4 fruit fly cellular contexts compared by ENCODE assay signal in genomic region chrX:15697581-15698208, dm6.
TF ChIP-seq lines count a peak whose summit lies in the region.

No protein-coding gene starts in this region.

TF ChIP-seq in whole organism, adult, 20 proteins besides CTCF, POLR2A, EP300 and RAD21 (continued from another document):
- peak; percentile 80 for TF ChIP-seq cic (GFP tag; optimal IDR thresholded peaks at IDR 0.05; lab: Kevin White, UChicago)
- TF ChIP-seq CG7045 (GFP tag; optimal IDR thresholded peaks at IDR 0.05; lab: Kevin White, UChicago) = peak; percentile 85

TF ChIP-seq in whole organism, embryonic, 481 proteins besides CTCF, POLR2A, EP300 and RAD21 (continued from another document and continues in another):
- TF ChIP-seq Drgx (GFP tag; IDR thresholded peaks at IDR 0.05; lab: Robert Waterston, UW) (peak; percentile 93), Dfd (GFP tag; optimal IDR thresholded peaks at IDR 0.05; lab: Kevin White, UChicago) (no peak), tio (GFP tag; optimal IDR thresholded peaks at IDR 0.05; lab: Kevin White, UChicago) (peak; percentile 76), CG7745 (tag; optimal IDR thresholded peaks at IDR 0.05; lab: Kevin White, UChicago) (no peak), CG11247 (GFP tag; IDR thresholded peaks at IDR 0.05; lab: Robert Waterston, UW) (peak; percentile 91), CG18476 (GFP tag; optimal IDR thresholded peaks at IDR 0.05; lab: Kevin White, UChicago) (peak; percentile 76), tin (GFP tag; optimal IDR thresholded peaks at IDR 0.05; lab: Kevin White, UChicago) (peak; percentile 93), CG14667 (GFP tag; IDR thresholded peaks at IDR 0.05; lab: Robert Waterston, UW) (peak; percentile 89), CG8290 (GFP tag; optimal IDR thresholded peaks at IDR 0.05; lab: Kevin White, UChicago) (peak; percentile 86), CG8290 (tag; optimal IDR thresholded peaks at IDR 0.05; lab: Kevin White, UChicago) (peak in 1 of 2 experiments; percentile 82), exex (tag; optimal IDR thresholded peaks at IDR 0.05; lab: Kevin White, UChicago) (peak; percentile 89), caup (GFP tag; optimal IDR thresholded peaks at IDR 0.05; lab: Kevin White, UChicago; ENCODE audit: severe bottlenecking) (peak; percentile 94), CG4730 (GFP tag; IDR thresholded peaks at IDR 0.05; lab: Robert Waterston, UW) (peak; percentile 92), CrebB (tag; optimal IDR thresholded peaks at IDR 0.05; lab: Kevin White, UChicago) (peak; percentile 78), CG33557 (GFP tag; optimal IDR thresholded peaks at IDR 0.05; lab: Kevin White, UChicago) (peak; percentile 45), Dp (GFP tag; optimal IDR thresholded peaks at IDR 0.05; lab: Kevin White, UChicago) (peak; percentile 74), Xrp1 (GFP tag; IDR thresholded peaks at IDR 0.05; lab: Robert Waterston, UW) (peak; percentile 96), fd3F (GFP tag; optimal IDR thresholded peaks at IDR 0.05; lab: Kevin White, UChicago) (peak; percentile 86), rib (GFP tag; IDR thresholded peaks at IDR 0.05; lab: Robert Waterston, UW) (peak; percentile 93), CG17359 (tag; optimal IDR thresholded peaks at IDR 0.05; lab: Kevin White, UChicago) (peak; percentile 94), danr (GFP tag; IDR thresholded peaks at IDR 0.05; lab: Robert Waterston, UW) (peak; percentile 84), eve (GFP tag; optimal IDR thresholded peaks at IDR 0.05; lab: Kevin White, UChicago) (no peak), Opbp (GFP tag; IDR thresholded peaks at IDR 0.05; lab: Robert Waterston, UW; ENCODE audit: partially characterized antibody) (no peak), Abd-B (GFP tag; optimal IDR thresholded peaks at IDR 0.05; lab: Kevin White, UChicago) (peak; percentile 89), Eip74EF (GFP tag; optimal IDR thresholded peaks at IDR 0.05; lab: Kevin White, UChicago) (peak in 1 of 2 experiments; percentile 100), CG3065 (GFP tag; optimal IDR thresholded peaks at IDR 0.05; lab: Kevin White, UChicago) (peak; percentile 10), kay (GFP tag; optimal IDR thresholded peaks at IDR 0.05; lab: Kevin White, UChicago) (peak; percentile 77), CG8924 (tag; optimal IDR thresholded peaks at IDR 0.05; lab: Kevin White, UChicago) (peak; percentile 92), CG10462 (GFP tag; optimal IDR thresholded peaks at IDR 0.05; lab: Kevin White, UChicago) (peak; percentile 68), CG11695 (GFP tag; IDR thresholded peaks at IDR 0.05; lab: Robert Waterston, UW) (peak; percentile 92), da (GFP tag; optimal IDR thresholded peaks at IDR 0.05; lab: Kevin White, UChicago) (no peak), CG5953 (GFP tag; IDR thresholded peaks at IDR 0.05; lab: Robert Waterston, UW) (peak; percentile 87), nerfin-1 (tag; optimal IDR thresholded peaks at IDR 0.05; lab: Kevin White, UChicago) (peak; percentile 83), CG12391 (tag; optimal IDR thresholded peaks at IDR 0.05; lab: Kevin White, UChicago) (peak; percentile 93), CG13296 (GFP tag; optimal IDR thresholded peaks at IDR 0.05; lab: Kevin White, UChicago) (peak; percentile 91), Fer2 (tag; optimal IDR thresholded peaks at IDR 0.05; lab: Kevin White, UChicago) (peak; percentile 93), CG17612 (GFP tag; IDR thresholded peaks at IDR 0.05; lab: Robert Waterston, UW) (peak; percentile 75), Xbp1 (GFP tag; optimal IDR thresholded peaks at IDR 0.05; lab: Kevin White, UChicago) (peak; percentile 93), Med (GFP tag; lab: Kevin White, UChicago) (peak; percentile 91), emc (GFP tag; optimal IDR thresholded peaks at IDR 0.05; lab: Kevin White, UChicago) (no peak), CG30020 (tag; optimal IDR thresholded peaks at IDR 0.05; lab: Kevin White, UChicago) (peak; percentile 36), bcd (GFP tag; optimal IDR thresholded peaks at IDR 0.05; lab: Kevin White, UChicago) (peak; percentile 95), sqz (GFP tag; optimal IDR thresholded peaks at IDR 0.05; lab: Kevin White, UChicago) (peak; percentile 37)

TF ChIP-seq in whole organism, prepupa, 60 proteins besides CTCF, POLR2A, EP300 and RAD21 (continued from another document):
- peak; percentile 69 for TF ChIP-seq Sox102F (GFP tag; optimal IDR thresholded peaks at IDR 0.05; lab: Kevin White, UChicago)
- peak; percentile 79 for TF ChIP-seq CG8632 (GFP tag; optimal IDR thresholded peaks at IDR 0.05; lab: Kevin White, UChicago)
- peak; percentile 76 for TF ChIP-seq CG7368 (GFP tag; optimal IDR thresholded peaks at IDR 0.05; lab: Kevin White, UChicago)
- peak; percentile 93 for TF ChIP-seq eg (GFP tag; IDR thresholded peaks at IDR 0.05; lab: Robert Waterston, UW)
- peak; percentile 71 for TF ChIP-seq CG9139 (GFP tag; optimal IDR thresholded peaks at IDR 0.05; lab: Kevin White, UChicago)
- TF ChIP-seq Ets21C (GFP tag; optimal IDR thresholded peaks at IDR 0.05; lab: Kevin White, UChicago) = peak; percentile 59
- TF ChIP-seq net (GFP tag; optimal IDR thresholded peaks at IDR 0.05; lab: Kevin White, UChicago) = peak; percentile 75
- TF ChIP-seq CG6854 (GFP tag; optimal IDR thresholded peaks at IDR 0.05; lab: Kevin White, UChicago) = peak; percentile 48
- TF ChIP-seq CG1621 (tag; optimal IDR thresholded peaks at IDR 0.05; lab: Kevin White, UChicago) = peak; percentile 76
- TF ChIP-seq CG11762 (GFP tag; optimal IDR thresholded peaks at IDR 0.05; lab: Kevin White, UChicago; ENCODE audit: insufficient read depth) = peak; percentile 84
- TF ChIP-seq CG6163 (GFP tag; IDR thresholded peaks at IDR 0.05; lab: Robert Waterston, UW) = peak; percentile 94
- peak; percentile 73 for TF ChIP-seq Eip75B (GFP tag; optimal IDR thresholded peaks at IDR 0.05; lab: Kevin White, UChicago)
- TF ChIP-seq CG31627 (GFP tag; optimal IDR thresholded peaks at IDR 0.05; lab: Kevin White, UChicago) = peak; percentile 61
- peak; percentile 86 for TF ChIP-seq CG32006 (GFP tag; optimal IDR thresholded peaks at IDR 0.05; lab: Kevin White, UChicago)
- TF ChIP-seq CG6276 (GFP tag; optimal IDR thresholded peaks at IDR 0.05; lab: Kevin White, UChicago) = peak; percentile 81
- TF ChIP-seq dsx (GFP tag; optimal IDR thresholded peaks at IDR 0.05; lab: Kevin White, UChicago; ENCODE audit: poor library complexity, severe bottlenecking) = peak; percentile 87
- peak; percentile 67 for TF ChIP-seq Hr4 (GFP tag; optimal IDR thresholded peaks at IDR 0.05; lab: Kevin White, UChicago)
- peak; percentile 73 for TF ChIP-seq Sox15 (GFP tag; optimal IDR thresholded peaks at IDR 0.05; lab: Kevin White, UChicago)
- TF ChIP-seq CG8319 (GFP tag; optimal IDR thresholded peaks at IDR 0.05; lab: Kevin White, UChicago) = peak; percentile 65
- TF ChIP-seq lz (GFP tag; optimal IDR thresholded peaks at IDR 0.05; lab: Kevin White, UChicago) = peak; percentile 74
- peak; percentile 71 for TF ChIP-seq Eip93F (GFP tag; optimal IDR thresholded peaks at IDR 0.05; lab: Kevin White, UChicago)
- TF ChIP-seq achi (GFP tag; optimal IDR thresholded peaks at IDR 0.05; lab: Kevin White, UChicago) = peak; percentile 92
- peak; percentile 82 for TF ChIP-seq esn (GFP tag; optimal IDR thresholded peaks at IDR 0.05; lab: Kevin White, UChicago)
- peak; percentile 89 for TF ChIP-seq Gug (GFP tag; IDR thresholded peaks at IDR 0.05; lab: Robert Waterston, UW)
- TF ChIP-seq Hr38 (GFP tag; optimal IDR thresholded peaks at IDR 0.05; lab: Kevin White, UChicago) = no peak
- TF ChIP-seq acj6 (GFP tag; optimal IDR thresholded peaks at IDR 0.05; lab: Kevin White, UChicago) = peak; percentile 84
- TF ChIP-seq CG3919 (GFP tag; optimal IDR thresholded peaks at IDR 0.05; lab: Kevin White, UChicago) = peak; percentile 88
- TF ChIP-seq CG8119 (GFP tag; IDR thresholded peaks at IDR 0.05; lab: Robert Waterston, UW) = peak; percentile 74
- peak; percentile 86 for TF ChIP-seq Lpt (GFP tag; optimal IDR thresholded peaks at IDR 0.05; lab: Kevin White, UChicago)
- peak; percentile 79 for TF ChIP-seq cyc (GFP tag; optimal IDR thresholded peaks at IDR 0.05; lab: Kevin White, UChicago)
- TF ChIP-seq Hr39 (GFP tag; optimal IDR thresholded peaks at IDR 0.05; lab: Kevin White, UChicago) = peak; percentile 72
- TF ChIP-seq CG10669 (GFP tag; optimal IDR thresholded peaks at IDR 0.05; lab: Kevin White, UChicago) = peak; percentile 83
- peak; percentile 76 for TF ChIP-seq dac (GFP tag; optimal IDR thresholded peaks at IDR 0.05; lab: Kevin White, UChicago)
- peak; percentile 73 for TF ChIP-seq topi (GFP tag; optimal IDR thresholded peaks at IDR 0.05; lab: Kevin White, UChicago)
- TF ChIP-seq fd59A (GFP tag; optimal IDR thresholded peaks at IDR 0.05; lab: Kevin White, UChicago) = peak; percentile 67
- peak; percentile 82 for TF ChIP-seq Met (GFP tag; optimal IDR thresholded peaks at IDR 0.05; lab: Kevin White, UChicago)
- peak; percentile 68 for TF ChIP-seq Sox14 (GFP tag; optimal IDR thresholded peaks at IDR 0.05; lab: Kevin White, UChicago)
- peak; percentile 78 for TF ChIP-seq spab (GFP tag; optimal IDR thresholded peaks at IDR 0.05; lab: Kevin White, UChicago)
- peak; percentile 86 for TF ChIP-seq CG3032 (tag; optimal IDR thresholded peaks at IDR 0.05; lab: Kevin White, UChicago)
- peak; percentile 78 for TF ChIP-seq CG11902 (GFP tag; optimal IDR thresholded peaks at IDR 0.05; lab: Kevin White, UChicago)
TF ChIP-seq in whole organism, prepupa: peak in this region for 57.

TF ChIP-seq in whole organism, wandering third instar larva, 38 proteins besides CTCF, POLR2A, EP300 and RAD21 (continued from another document):
- TF ChIP-seq Hr83 (GFP tag; optimal IDR thresholded peaks at IDR 0.05; lab: Kevin White, UChicago; ENCODE audit: poor library complexity, severe bottlenecking) (no peak), pan (optimal IDR thresholded peaks at IDR 0.05; lab: Kevin White, UChicago) (no peak), foxo (GFP tag; optimal IDR thresholded peaks at IDR 0.05; lab: Kevin White, UChicago) (peak in 1 of 2 experiments; percentile 95), GATAd (GFP tag; optimal IDR thresholded peaks at IDR 0.05; lab: Kevin White, UChicago) (no peak), Myc (optimal IDR thresholded peaks at IDR 0.05; lab: Kevin White, UChicago) (peak; percentile 59), Sp1 (GFP tag; optimal IDR thresholded peaks at IDR 0.05; lab: Kevin White, UChicago) (peak; percentile 88), lola (GFP tag; optimal IDR thresholded peaks at IDR 0.05; lab: Kevin White, UChicago) (no peak), CG9705 (GFP tag; optimal IDR thresholded peaks at IDR 0.05; lab: Kevin White, UChicago) (peak; percentile 70), psq (GFP tag; optimal IDR thresholded peaks at IDR 0.05; lab: Kevin White, UChicago) (peak; percentile 73), jim (GFP tag; optimal IDR thresholded peaks at IDR 0.05; lab: Kevin White, UChicago) (no peak), OdsH (GFP tag; optimal IDR thresholded peaks at IDR 0.05; lab: Kevin White, UChicago) (peak; percentile 84), Mio (GFP tag; optimal IDR thresholded peaks at IDR 0.05; lab: Kevin White, UChicago) (no peak), Vsx2 (GFP tag; optimal IDR thresholded peaks at IDR 0.05; lab: Kevin White, UChicago; ENCODE audit: partially characterized antibody) (no peak), CrebA (GFP tag; optimal IDR thresholded peaks at IDR 0.05; lab: Kevin White, UChicago; ENCODE audit: borderline replicate concordance) (no peak), Hnf4 (GFP tag; optimal IDR thresholded peaks at IDR 0.05; lab: Kevin White, UChicago) (peak; percentile 71), Jra (GFP tag; optimal IDR thresholded peaks at IDR 0.05; lab: Kevin White, UChicago) (peak; percentile 49)
